Fruit fly (Drosophila melanogaster): ENCODE results near the gene amos.

The amos gene

dm6 chr2L:18616019-18616418 is 19.3 kb upstream of the amos start, which contains the start of gene IFT46:
Gene IFT46 (minus strand): TSS chr2L:18616106.
- no peak for TF ChIP-seq CG8478 (optimal IDR thresholded peaks at IDR 0.05)
- TF ChIP-seq CTCF (optimal IDR thresholded peaks at IDR 0.05), result no peak

dm6 chr2L:18612106-18612505 is 15.4 kb upstream of the amos start, which contains the start of gene Atac2:
Gene Atac2 (minus strand): TSS chr2L:18612249.
- TF ChIP-seq CG8478 (optimal IDR thresholded peaks at IDR 0.05) (no peak), CTCF (optimal IDR thresholded peaks at IDR 0.05) (no peak)

dm6 chr2L:18606642-18607041 is 9.9 kb upstream of the amos start, which contains the start of gene CG10333:
Gene CG10333 (plus strand): TSS chr2L:18606832.
- TF ChIP-seq CG8478 (optimal IDR thresholded peaks at IDR 0.05) (no peak), CTCF (optimal IDR thresholded peaks at IDR 0.05) (no peak)

dm6 chr2L:18605549-18605948 is 8.8 kb upstream of the amos start, which contains the start of gene CG31789:
Gene CG31789 (plus strand): TSS chr2L:18605928.
- TF ChIP-seq CG8478 (optimal IDR thresholded peaks at IDR 0.05) (no peak), CTCF (optimal IDR thresholded peaks at IDR 0.05) (no peak)

dm6 chr2L:18604986-18605385 is 8.3 kb upstream of the amos start, which contains the start of gene CG10413:
Gene CG10413 (minus strand): TSS chr2L:18605249.
- no peak for TF ChIP-seq CTCF (optimal IDR thresholded peaks at IDR 0.05)
- no peak for TF ChIP-seq CG8478 (optimal IDR thresholded peaks at IDR 0.05)

dm6 chr2L:18599152-18599551 is 2.4 kb upstream of the amos start:
- TF ChIP-seq CTCF (optimal IDR thresholded peaks at IDR 0.05) (no peak), CG8478 (optimal IDR thresholded peaks at IDR 0.05) (no peak)

- TF ChIP-seq CG8478 (optimal IDR thresholded peaks at IDR 0.05), result no peak
- no peak for TF ChIP-seq CTCF (optimal IDR thresholded peaks at IDR 0.05)
These were observed 1.5 kb upstream of the amos start for dm6 chr2L:18598150-18598723.

dm6 chr2L:18590942-18591257 is 5.8 kb downstream of the amos start:
- TF ChIP-seq CG8478 (optimal IDR thresholded peaks at IDR 0.05) (no peak), CTCF (optimal IDR thresholded peaks at IDR 0.05) (no peak)

- TF ChIP-seq CG8478 (optimal IDR thresholded peaks at IDR 0.05) (no peak), CTCF (optimal IDR thresholded peaks at IDR 0.05) (peak in 1 of 2 experiments; percentile 56)
These were observed 6.4 kb downstream of the amos start, which contains the start of the genes Pde11 and CG15160 for dm6 chr2L:18590100-18590941. Gene Pde11 (minus strand): TSS chr2L:18590342. Gene CG15160 (plus strand): TSS chr2L:18590891.

dm6 chr2L:18584617-18585016 is 12.1 kb downstream of the amos start:
- TF ChIP-seq CTCF (optimal IDR thresholded peaks at IDR 0.05) (no peak), CG8478 (optimal IDR thresholded peaks at IDR 0.05) (no peak)

dm6 chr2L:18576250-18576649 is 20.5 kb downstream of the amos start:
- TF ChIP-seq CG8478 (optimal IDR thresholded peaks at IDR 0.05), result no peak
- no peak for TF ChIP-seq CTCF (optimal IDR thresholded peaks at IDR 0.05)

dm6 chr2L:18572428-18573136 is 24.1 kb downstream of the amos start:
- TF ChIP-seq CTCF (optimal IDR thresholded peaks at IDR 0.05) (no peak), CG8478 (optimal IDR thresholded peaks at IDR 0.05) (no peak)

- TF ChIP-seq CG8478 (optimal IDR thresholded peaks at IDR 0.05), result no peak
- no peak for TF ChIP-seq CTCF (optimal IDR thresholded peaks at IDR 0.05)
These were observed 24.8 kb downstream of the amos start for dm6 chr2L:18571724-18572427.

- TF ChIP-seq CTCF (optimal IDR thresholded peaks at IDR 0.05) (no peak), CG8478 (optimal IDR thresholded peaks at IDR 0.05) (no peak)
These were observed 28.0 kb downstream of the amos start for dm6 chr2L:18568715-18569114.

- no peak for TF ChIP-seq CG8478 (optimal IDR thresholded peaks at IDR 0.05)
- no peak for TF ChIP-seq CTCF (optimal IDR thresholded peaks at IDR 0.05)
These were observed 29.2 kb downstream of the amos start for dm6 chr2L:18567563-18567962.

All from S2 (cell line).